Worm (Caenorhabditis elegans) whole organism, young adult: ENCODE results near the gene F47F2.3.

Experiments used
- akir-1 ChIP-seq: fragments of 200-800 bp; sonication (Bioruptor generic); optimal IDR thresholded peaks from 2 replicates; lab custom pipeline; 2018; ENCODE audit warnings: mild to moderate bottlenecking, missing genetic modification characterization, moderate library complexity, missing compliant biosample characterization
- egrh-3 ChIP-seq: fragments of 200-800 bp; sonication (Bioruptor generic); IDR thresholded peaks from 2 replicates; pipeline ENCODE4 v1.3.6; 2022; ENCODE audit warnings: missing genetic modification reagents, missing genetic modification characterization, missing compliant biosample characterization
- him-1 ChIP-seq: sonication (generic microtip); optimal IDR thresholded peaks from 2 replicates; lab custom pipeline; 2016; ENCODE audit warnings: missing genotype, missing genetic modification reagents, missing genetic modification characterization, missing compliant biosample characterization
- lin-26 ChIP-seq: fragments of 200-800 bp; sonication (Bioruptor generic); IDR thresholded peaks from 2 replicates; pipeline ENCODE4 v1.3.6; 2022; ENCODE audit warnings: missing genetic modification reagents, missing genetic modification characterization, missing compliant biosample characterization
- nhr-179 ChIP-seq: sonication (generic microtip); optimal IDR thresholded peaks from 2 replicates; lab custom pipeline; 2016; ENCODE audit warnings: mild to moderate bottlenecking, missing genetic modification characterization, missing compliant biosample characterization
- pha-4 ChIP-seq: fragments of 150-350 bp; sonication (generic microtip); optimal IDR thresholded peaks from 2 replicates; lab custom pipeline; 2014; ENCODE audit warnings: missing biosample characterization, missing genetic modification reagents, missing genetic modification characterization
- rec-8 ChIP-seq, 2 experiments: sonication (generic microtip); optimal IDR thresholded peaks; 2 replicates each; lab custom pipeline; 2016; ENCODE audit warnings: mild to moderate bottlenecking in 2 of 2, missing genetic modification characterization in 2 of 2, missing genetic modification reagents in 2 of 2, missing genotype in 2 of 2, missing biosample characterization in 1 of 2, missing compliant biosample characterization in 1 of 2, moderate library complexity in 1 of 2
- snpc-4 ChIP-seq, 5 experiments: fragments of 150-350 bp in 1 of 5; sonication (generic microtip) in 4 of 5; optimal IDR thresholded peaks; 2 replicates each; lab custom pipeline; 2014 to 2018; ENCODE audit warnings: missing genetic modification characterization in 5 of 5, missing biosample characterization in 3 of 5, antibody characterized with exemption in 2 of 5, mild to moderate bottlenecking in 2 of 5, missing compliant biosample characterization in 2 of 5, missing genotype in 2 of 5, moderate library complexity in 2 of 5, missing genetic modification reagents in 1 of 5
- zfh-2 ChIP-seq: fragments of 200-800 bp; sonication (Bioruptor generic); conservative IDR thresholded peaks from 2 replicates; pipeline ENCODE4 v1.3.6; 2022; ENCODE audit warnings: missing genetic modification reagents, missing genetic modification characterization, missing compliant biosample characterization

ce11 chrX:3904568-3904967, 9.1 kb upstream of the F47F2.3 start, which contains the start of gene sup-12:
- TF ChIP-seq lin-26 (GFP tag; lab: Robert Waterston, UW) (no peak), him-1 (no peak), pha-4 (tag; lab: Kevin White, UChicago) (no peak), akir-1 (GFP tag; lab: Kevin White, UChicago) (no peak), rec-8 (tag; optimal IDR thresholded peaks at IDR 0.05; lab: Kevin White, UChicago) (no peak), snpc-4 (GFP tag; optimal IDR thresholded peaks at IDR 0.05; lab: Kevin White, UChicago) (no peak), snpc-4 (tag; optimal IDR thresholded peaks at IDR 0.05; lab: Kevin White, UChicago) (no peak), egrh-3 (GFP tag; lab: Robert Waterston, UW) (no peak), nhr-179 (tag; lab: Kevin White, UChicago) (no peak), zfh-2 (no peak)
